Fruit fly (Drosophila melanogaster): Measurements from ENCODE around the gene CG14933.

Gene CG14933

dm6 chr2L:11829277-11829676 lies 13.4 kb upstream of the CG14933 start, which contains the start of gene esc (continued):
- TF ChIP-seq Aef1 (GFP tag; IDR thresholded peaks at IDR 0.05) = no peak
- no peak for TF ChIP-seq nerfin-1 (tag; optimal IDR thresholded peaks at IDR 0.05)
- peak; percentile 97 for TF ChIP-seq CG10267 (tag; optimal IDR thresholded peaks at IDR 0.05)
- TF ChIP-seq hkb (optimal IDR thresholded peaks at IDR 0.05) = peak; percentile 9
- no peak for TF ChIP-seq hkb (GFP tag; IDR thresholded peaks at IDR 0.05)
- no peak for TF ChIP-seq CG6654 (GFP tag; optimal IDR thresholded peaks at IDR 0.05)
- no peak for TF ChIP-seq CG12769 (tag; optimal IDR thresholded peaks at IDR 0.05)
- TF ChIP-seq phol (tag; optimal IDR thresholded peaks at IDR 0.05) = peak; percentile 49
- TF ChIP-seq psq (GFP tag; optimal IDR thresholded peaks at IDR 0.05) = no peak
- peak; percentile 34 for TF ChIP-seq CG1024 (GFP tag; IDR thresholded peaks at IDR 0.05)
- no peak for TF ChIP-seq Fer1 (GFP tag; optimal IDR thresholded peaks at IDR 0.05)
- no peak for TF ChIP-seq Atf-2 (GFP tag; optimal IDR thresholded peaks at IDR 0.05)
- no peak; the same call in 1 of the 2 replicates for TF ChIP-seq al (GFP tag; IDR thresholded peaks at IDR 0.05)
- peak; percentile 50 for TF ChIP-seq Dref (GFP tag; IDR thresholded peaks at IDR 0.05)
- TF ChIP-seq MESR4 (GFP tag; optimal IDR thresholded peaks at IDR 0.05) = peak; percentile 35
- TF ChIP-seq Abd-B (GFP tag; optimal IDR thresholded peaks at IDR 0.05) = peak; percentile 2
- no peak for TF ChIP-seq ash1 (GFP tag; optimal IDR thresholded peaks at IDR 0.05)
- peak; percentile 61; the same call in 1 of the 2 replicates for TF ChIP-seq sob (GFP tag; IDR thresholded peaks at IDR 0.05)
- peak; percentile 46 for TF ChIP-seq CG2116 (GFP tag; optimal IDR thresholded peaks at IDR 0.05)
- TF ChIP-seq lab (GFP tag; optimal IDR thresholded peaks at IDR 0.05) = peak; percentile 36
- TF ChIP-seq org-1 (GFP tag; optimal IDR thresholded peaks at IDR 0.05) = no peak
- TF ChIP-seq sisA (GFP tag; IDR thresholded peaks at IDR 0.05) = no peak
- TF ChIP-seq B-H1 (GFP tag; IDR thresholded peaks at IDR 0.05) = no peak
- TF ChIP-seq p53 (GFP tag; optimal IDR thresholded peaks at IDR 0.05) = peak; percentile 10
- no peak for TF ChIP-seq CG18476 (GFP tag; optimal IDR thresholded peaks at IDR 0.05)
- TF ChIP-seq Nf-YB (GFP tag; optimal IDR thresholded peaks at IDR 0.05) = no peak
- TF ChIP-seq NfI (GFP tag; optimal IDR thresholded peaks at IDR 0.05) = no peak
- TF ChIP-seq rib (GFP tag; IDR thresholded peaks at IDR 0.05) = no peak
- no peak for TF ChIP-seq Oli (tag; optimal IDR thresholded peaks at IDR 0.05)
- no peak for TF ChIP-seq Kr (GFP tag; optimal IDR thresholded peaks at IDR 0.05)
- TF ChIP-seq CG1602 (GFP tag; optimal IDR thresholded peaks at IDR 0.05) = peak; percentile 37
- no peak for TF ChIP-seq dati (GFP tag; IDR thresholded peaks at IDR 0.05)
- TF ChIP-seq fu2 (GFP tag; optimal IDR thresholded peaks at IDR 0.05) = peak; percentile 3
- TF ChIP-seq CG9215 (GFP tag; IDR thresholded peaks at IDR 0.05) = no peak
- TF ChIP-seq ato (GFP tag; IDR thresholded peaks at IDR 0.05; ENCODE audit: partially characterized antibody) = no peak
- TF ChIP-seq CG9817 (tag; optimal IDR thresholded peaks at IDR 0.05) = peak; percentile 23
- peak; percentile 2 for TF ChIP-seq CG18764 (GFP tag; optimal IDR thresholded peaks at IDR 0.05)
- peak; percentile 62 for TF ChIP-seq zen (tag; optimal IDR thresholded peaks at IDR 0.05)
- no peak for TF ChIP-seq CG11398 (GFP tag; optimal IDR thresholded peaks at IDR 0.05)
- TF ChIP-seq CG3163 (GFP tag; optimal IDR thresholded peaks at IDR 0.05) = peak; percentile 13
- TF ChIP-seq CG16813 (GFP tag; IDR thresholded peaks at IDR 0.05; ENCODE audit: partially characterized antibody) = 0 out of 3 replicates have a peak, but pooled peaks have one; percentile 23
- TF ChIP-seq CG16815 (GFP tag; optimal IDR thresholded peaks at IDR 0.05) = no peak
- TF ChIP-seq CG17568 (GFP tag; optimal IDR thresholded peaks at IDR 0.05) = no peak
- TF ChIP-seq CG15073 (GFP tag; optimal IDR thresholded peaks at IDR 0.05) = no peak
- no peak for TF ChIP-seq insv (GFP tag; optimal IDR thresholded peaks at IDR 0.05)
- peak; percentile 7 for TF ChIP-seq CG10654 (GFP tag; optimal IDR thresholded peaks at IDR 0.05)
- TF ChIP-seq Poxn (GFP tag; IDR thresholded peaks at IDR 0.05) = no peak
- TF ChIP-seq zfh2 (GFP tag; optimal IDR thresholded peaks at IDR 0.05) = peak; percentile 53
- no peak for TF ChIP-seq Dip2 (GFP tag; IDR thresholded peaks at IDR 0.05)
- no peak for TF ChIP-seq Ravus (GFP tag; IDR thresholded peaks at IDR 0.05)
- no peak for TF ChIP-seq sr (GFP tag; IDR thresholded peaks at IDR 0.05)
- peak; percentile 61 for TF ChIP-seq CG4282 (GFP tag; optimal IDR thresholded peaks at IDR 0.05)
